Worm (Caenorhabditis elegans) whole organism, L1 larva: ENCODE results near the gene C25E10.13.

Experiments used
- F16B12.6 ChIP-seq: fragments of 150-350 bp; optimal IDR thresholded peaks from 2 replicates; lab custom pipeline; 2014; ENCODE audit warnings: missing biosample characterization, missing genetic modification characterization
- ceh-82 ChIP-seq, 3 experiments: fragments of 150-350 bp in 1 of 3; sonication (generic microtip) in 2 of 3; optimal IDR thresholded peaks; 2 replicates each; lab custom pipeline; 2014 to 2017; ENCODE audit warnings: missing biosample characterization in 3 of 3, missing genetic modification characterization in 3 of 3
- egl-27 ChIP-seq, 2 experiments: fragments of 150-350 bp in 1 of 2; sonication (generic microtip); optimal IDR thresholded peaks; 3 replicates each; lab custom pipeline; 2017 to 2018; ENCODE audit warnings: missing biosample characterization in 2 of 2, missing genetic modification characterization in 2 of 2, missing genetic modification reagents in 2 of 2
- hlh-4 ChIP-seq: sonication (generic microtip); optimal IDR thresholded peaks from 2 replicates; lab custom pipeline; 2016; ENCODE audit warnings: mild to moderate bottlenecking, missing genetic modification characterization, missing compliant biosample characterization
- lin-13 ChIP-seq: fragments of 150-350 bp; optimal IDR thresholded peaks from 2 replicates; lab custom pipeline; 2014; ENCODE audit warnings: missing biosample characterization, missing genetic modification reagents, missing genetic modification characterization
- lin-35 ChIP-seq, 2 experiments: fragments of 150-350 bp; optimal IDR thresholded peaks; 2 replicates each; lab custom pipeline; 2014; ENCODE audit warnings: missing biosample characterization in 2 of 2, missing genetic modification characterization in 2 of 2, missing genetic modification reagents in 2 of 2
- lsy-2 ChIP-seq, 2 experiments: fragments of 150-350 bp; optimal IDR thresholded peaks; 2 replicates each; lab custom pipeline; 2014; ENCODE audit warnings: missing biosample characterization in 2 of 2, missing genetic modification characterization in 2 of 2
- mef-2 ChIP-seq: fragments of 150-350 bp; optimal IDR thresholded peaks from 2 replicates; lab custom pipeline; 2014; ENCODE audit warnings: missing biosample characterization, missing genetic modification characterization
- nhr-12 ChIP-seq: sonication (generic microtip); optimal IDR thresholded peaks from 2 replicates; lab custom pipeline; 2017; ENCODE audit warnings: missing biosample characterization, missing genetic modification characterization
- rnt-1 ChIP-seq: sonication (generic microtip); optimal IDR thresholded peaks from 2 replicates; lab custom pipeline; 2016; ENCODE audit warnings: mild to moderate bottlenecking, missing genetic modification characterization, moderate library complexity, missing compliant biosample characterization
- skn-1 ChIP-seq: fragments of 150-350 bp; optimal IDR thresholded peaks from 2 replicates; lab custom pipeline; 2014; ENCODE audit warnings: missing biosample characterization, missing genetic modification characterization
- unc-62 ChIP-seq: fragments of 150-350 bp; optimal IDR thresholded peaks from 2 replicates; lab custom pipeline; 2014; ENCODE audit warnings: missing biosample characterization, missing genetic modification reagents, missing genetic modification characterization
- zag-1 ChIP-seq: fragments of 150-350 bp; optimal IDR thresholded peaks from 2 replicates; lab custom pipeline; 2014; ENCODE audit warnings: missing biosample characterization, missing genetic modification characterization
- ztf-11 ChIP-seq, 2 experiments: sonication (generic microtip); optimal IDR thresholded peaks; 2 replicates each; lab custom pipeline; 2016 to 2017; ENCODE audit warnings: missing genetic modification characterization in 2 of 2, missing biosample characterization in 1 of 2, missing compliant biosample characterization in 1 of 2

ce11 chrV:9085845-9086244, 26.3 kb downstream of the C25E10.13 start:
- TF ChIP-seq nhr-12 (tag; lab: Kevin White, UChicago) (no peak), lin-13 (GFP tag; lab: Kevin White, UChicago) (no peak), ztf-11 (tag; optimal IDR thresholded peaks at IDR 0.05; lab: Kevin White, UChicago) (no peak), unc-62 (no peak), F16B12.6 (tag; lab: Kevin White, UChicago) (no peak), hlh-4 (tag; lab: Kevin White, UChicago) (no peak), mef-2 (no peak), lin-35 (GFP tag; optimal IDR thresholded peaks at IDR 0.05; lab: Kevin White, UChicago) (peak in 1 of 2 experiments; percentile 13), skn-1 (no peak), egl-27 (tag; optimal IDR thresholded peaks at IDR 0.05; lab: Kevin White, UChicago) (no peak), rnt-1 (no peak), ceh-82 (tag; optimal IDR thresholded peaks at IDR 0.05; lab: Kevin White, UChicago) (no peak), lsy-2 (tag; optimal IDR thresholded peaks at IDR 0.05; lab: Kevin White, UChicago) (no peak), zag-1 (tag; lab: Kevin White, UChicago) (no peak)
